Worm (Caenorhabditis elegans) whole organism, L1 larva: Measurements from ENCODE around the gene srw-1.

Source experiments
- alr-1 ChIP-seq: fragments of 200-800 bp; sonication (Bioruptor generic); optimal IDR thresholded peaks from 2 replicates; lab custom pipeline; 2018; ENCODE audit warnings: borderline replicate concordance, mild to moderate bottlenecking, missing genetic modification characterization, missing compliant biosample characterization
- elt-3 ChIP-seq, 6 experiments: fragments of 150-350 bp in 1 of 6; sonication (generic microtip); optimal IDR thresholded peaks; 2 replicates each; lab custom pipeline; 2017 to 2018; ENCODE audit warnings: missing biosample characterization in 6 of 6, missing genetic modification characterization in 6 of 6, inconsistent platforms in 1 of 6
- nhr-237 ChIP-seq: fragments of 150-350 bp; optimal IDR thresholded peaks from 2 replicates; lab custom pipeline; 2014; ENCODE audit warnings: missing biosample characterization, missing genetic modification characterization

DNA sequence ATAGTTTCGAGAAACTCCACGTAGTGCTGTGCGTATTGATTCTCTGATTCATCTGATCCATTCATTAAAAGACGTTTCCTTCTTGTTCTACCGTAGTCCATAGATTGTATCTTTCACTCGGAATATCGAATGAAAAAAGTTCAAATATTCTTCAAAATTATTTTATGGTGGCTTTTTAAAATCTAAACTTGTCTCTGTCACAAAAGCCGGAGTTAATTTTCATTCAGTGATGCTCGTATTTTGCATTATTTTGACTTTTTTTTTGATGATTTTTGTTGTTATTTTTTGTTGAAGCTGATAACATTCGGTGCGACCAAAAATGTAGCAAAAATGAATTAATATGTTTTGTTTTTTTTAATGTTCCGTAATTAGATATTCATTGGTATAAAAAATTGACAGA lies 37.6 kb downstream of the srw-1 start, which contains the start of gene nhr-164:
- no peak for TF ChIP-seq nhr-237 (tag; lab: Kevin White, UChicago)
- TF ChIP-seq elt-3 (tag; optimal IDR thresholded peaks at IDR 0.05; lab: Kevin White, UChicago) = no peak
- no peak for TF ChIP-seq alr-1 (tag; lab: Kevin White, UChicago)
